Worm (Caenorhabditis elegans) whole organism, L4 larva: ENCODE results near the gene srh-174.

Source experiments
- aha-1 ChIP-seq: fragments of 150-350 bp; peaks from one replicate; lab custom pipeline; 2014; ENCODE audit warnings: missing biosample characterization, missing genetic modification characterization
- nhr-41 ChIP-seq: fragments of 200-800 bp; sonication (Bioruptor generic); IDR thresholded peaks from 2 replicates; pipeline ENCODE4 v1.3.6; 2022; ENCODE audit warnings: missing genetic modification reagents, missing genetic modification characterization, missing compliant biosample characterization

ce11 chrV:17223305-17223704, 44.7 kb downstream of the srh-174 start, which contains the start of gene srh-252:
- TF ChIP-seq aha-1 (no peak), nhr-41 (GFP tag; lab: Robert Waterston, UW) (no peak)
